Fruit fly (Drosophila melanogaster): ENCODE measurements around the gene CG3106.
A peak's percentile ranks its signal among the peaks of the same experiment; 100 is the strongest.

CG3106 gene

dm6 chrX:9641184-9641772 lies 21.4 kb downstream of the CG3106 start (continued):
- TF ChIP-seq Hand (GFP tag; optimal IDR thresholded peaks at IDR 0.05), result peak; percentile 75
- TF ChIP-seq Awh (GFP tag; IDR thresholded peaks at IDR 0.05), result peak; percentile 20; the same call in 1 of the 2 replicates
- no peak for TF ChIP-seq CG1647 (GFP tag; optimal IDR thresholded peaks at IDR 0.05)
- TF ChIP-seq CG17328 (GFP tag; IDR thresholded peaks at IDR 0.05), result peak; percentile 39; the same call in 1 of the 2 replicates
- TF ChIP-seq CG11723 (GFP tag; optimal IDR thresholded peaks at IDR 0.05), result no peak
- TF ChIP-seq chinmo (GFP tag; IDR thresholded peaks at IDR 0.05; ENCODE audit: partially characterized antibody), result 0 out of 4 replicates have a peak, but pooled peaks have one; percentile 62
- TF ChIP-seq CG12155 (GFP tag; optimal IDR thresholded peaks at IDR 0.05), result peak; percentile 56
- TF ChIP-seq unpg (GFP tag; optimal IDR thresholded peaks at IDR 0.05), result peak; percentile 83
- peak; percentile 21 for TF ChIP-seq Chrac-16 (GFP tag; optimal IDR thresholded peaks at IDR 0.05)
- no peak for TF ChIP-seq CG10462 (GFP tag; optimal IDR thresholded peaks at IDR 0.05)
- TF ChIP-seq aop (GFP tag; IDR thresholded peaks at IDR 0.05), result no peak
- no peak for TF ChIP-seq CG11560 (tag; IDR thresholded peaks at IDR 0.05)
- no peak for TF ChIP-seq knrl (GFP tag; IDR thresholded peaks at IDR 0.05; ENCODE audit: partially characterized antibody)
- peak; percentile 2 for TF ChIP-seq abd-A (tag; optimal IDR thresholded peaks at IDR 0.05)
- TF ChIP-seq CG30020 (tag; optimal IDR thresholded peaks at IDR 0.05), result no peak
- TF ChIP-seq CG6689 (GFP tag; IDR thresholded peaks at IDR 0.05), result peak; percentile 55; the same call in 1 of the 2 replicates
- peak; percentile 63 for TF ChIP-seq CG17385 (GFP tag; optimal IDR thresholded peaks at IDR 0.05)
- TF ChIP-seq CG3065 (GFP tag; optimal IDR thresholded peaks at IDR 0.05), result peak; percentile 26
- peak; percentile 68 for TF ChIP-seq Oli (tag; optimal IDR thresholded peaks at IDR 0.05)
- no peak; the same call in 2 of the 3 replicates for TF ChIP-seq gce (GFP tag; IDR thresholded peaks at IDR 0.05)
- no peak for TF ChIP-seq Dll (GFP tag; IDR thresholded peaks at IDR 0.05; ENCODE audit: partially characterized antibody)
- peak; percentile 61 for TF ChIP-seq CG18262 (tag; optimal IDR thresholded peaks at IDR 0.05)
- no peak for TF ChIP-seq Elba2 (GFP tag; optimal IDR thresholded peaks at IDR 0.05)
- TF ChIP-seq fru (optimal IDR thresholded peaks at IDR 0.05), result no peak
- no peak for TF ChIP-seq luna (GFP tag; optimal IDR thresholded peaks at IDR 0.05)
- TF ChIP-seq CG13424 (tag; optimal IDR thresholded peaks at IDR 0.05), result peak; percentile 79
- TF ChIP-seq jing (GFP tag; optimal IDR thresholded peaks at IDR 0.05), result no peak
- peak; percentile 89 for TF ChIP-seq grau (tag; optimal IDR thresholded peaks at IDR 0.05)
- TF ChIP-seq lilli (GFP tag; optimal IDR thresholded peaks at IDR 0.05), result peak; percentile 64
- TF ChIP-seq CoRest (tag; optimal IDR thresholded peaks at IDR 0.05), result peak; percentile 83
- peak; percentile 66; the same call in 1 of the 3 replicates for TF ChIP-seq ase (GFP tag; IDR thresholded peaks at IDR 0.05)
- TF ChIP-seq CG11696 (GFP tag; IDR thresholded peaks at IDR 0.05), result peak; percentile 89
- no peak for TF ChIP-seq CG16779 (GFP tag; IDR thresholded peaks at IDR 0.05)
- no peak for TF ChIP-seq Dip2 (GFP tag; IDR thresholded peaks at IDR 0.05)
- no peak for TF ChIP-seq CG4360 (GFP tag; IDR thresholded peaks at IDR 0.05)
- peak; percentile 80 for TF ChIP-seq cwo (GFP tag; optimal IDR thresholded peaks at IDR 0.05)
- TF ChIP-seq CG18599 (GFP tag; optimal IDR thresholded peaks at IDR 0.05), result peak; percentile 87
- TF ChIP-seq CG7372 (GFP tag; IDR thresholded peaks at IDR 0.05), result no peak
- no peak for TF ChIP-seq ash1 (GFP tag; optimal IDR thresholded peaks at IDR 0.05)
- TF ChIP-seq hkb (optimal IDR thresholded peaks at IDR 0.05), result no peak
- peak; percentile 73 for TF ChIP-seq hkb (GFP tag; IDR thresholded peaks at IDR 0.05)
- 0 out of 3 replicates have a peak, but pooled peaks have one; percentile 24 for TF ChIP-seq H15 (GFP tag; IDR thresholded peaks at IDR 0.05)
- TF ChIP-seq CG7963 (GFP tag; IDR thresholded peaks at IDR 0.05; ENCODE audit: partially characterized antibody), result no peak
- no peak for TF ChIP-seq CHES-1-like (GFP tag; optimal IDR thresholded peaks at IDR 0.05)
- no peak for TF ChIP-seq psq (GFP tag; optimal IDR thresholded peaks at IDR 0.05)
- TF ChIP-seq CG10209 (GFP tag; optimal IDR thresholded peaks at IDR 0.05), result peak; percentile 69
- TF ChIP-seq Lhr (GFP tag; optimal IDR thresholded peaks at IDR 0.05), result no peak
- no peak for TF ChIP-seq CG2129 (GFP tag; IDR thresholded peaks at IDR 0.05; ENCODE audit: partially characterized antibody)
- TF ChIP-seq CG11695 (GFP tag; IDR thresholded peaks at IDR 0.05), result peak; percentile 77
- TF ChIP-seq dmrt99B (tag; optimal IDR thresholded peaks at IDR 0.05), result peak; percentile 82
- no peak for TF ChIP-seq h (optimal IDR thresholded peaks at IDR 0.05)
